Fruit fly (Drosophila melanogaster) whole organism, prepupa: ENCODE data around the gene Shc.
A peak's percentile ranks its signal among the peaks of the same experiment; 100 is the strongest.

Source experiments
- Blimp-1 ChIP-seq: fragments of 200-800 bp; sonication (Bioruptor generic); optimal IDR thresholded peaks from 3 replicates; lab custom pipeline; 2017; ENCODE audit warnings: missing biosample characterization, missing genetic modification characterization, mild to moderate bottlenecking, moderate library complexity, missing genetic modification reagents
- CG10631 ChIP-seq: fragments of 200-800 bp; sonication (Bioruptor generic); optimal IDR thresholded peaks from 2 replicates; lab custom pipeline; 2016; ENCODE audit warnings: missing biosample characterization, missing genetic modification characterization
- CG11294 ChIP-seq: fragments of 200-800 bp; sonication (Bioruptor generic); IDR thresholded peaks from 2 replicates; pipeline ENCODE4 v1.3.6; 2022; ENCODE audit warnings: missing biosample characterization, missing genetic modification characterization
- CG11902 ChIP-seq: fragments of 200-800 bp; sonication (Bioruptor generic); optimal IDR thresholded peaks from 3 replicates; lab custom pipeline; 2016; ENCODE audit warnings: missing biosample characterization, missing genetic modification characterization
- CG15336 ChIP-seq: fragments of 200-800 bp; sonication (Bioruptor generic); IDR thresholded peaks from 2 replicates; pipeline ENCODE4 v1.3.6; 2022; ENCODE audit warnings: missing biosample characterization, missing genetic modification characterization
- CG1621 ChIP-seq: fragments of 200-800 bp; sonication (Bioruptor generic); optimal IDR thresholded peaks from 3 replicates; lab custom pipeline; 2018; ENCODE audit warnings: missing biosample characterization, mild to moderate bottlenecking, missing genetic modification characterization
- CG3032 ChIP-seq: fragments of 200-800 bp; optimal IDR thresholded peaks from 2 replicates; lab custom pipeline; 2019; ENCODE audit warnings: missing biosample characterization, mild to moderate bottlenecking, missing genetic modification characterization, moderate library complexity
- CG31627 ChIP-seq: fragments of 200-800 bp; sonication (Bioruptor generic); optimal IDR thresholded peaks from 3 replicates; lab custom pipeline; 2016; ENCODE audit warnings: missing biosample characterization, missing genetic modification characterization
- CG34406 ChIP-seq: fragments of 200-800 bp; sonication (Bioruptor generic); optimal IDR thresholded peaks from 3 replicates; lab custom pipeline; 2016; ENCODE audit warnings: missing biosample characterization, missing genetic modification characterization
- CG3919 ChIP-seq: fragments of 200-800 bp; sonication (Bioruptor generic); optimal IDR thresholded peaks from 3 replicates; lab custom pipeline; 2016; ENCODE audit warnings: missing biosample characterization, missing genetic modification characterization
- CG4318 ChIP-seq: fragments of 200-800 bp; sonication (Bioruptor generic); optimal IDR thresholded peaks from 3 replicates; lab custom pipeline; 2017; ENCODE audit warnings: missing biosample characterization, mild to moderate bottlenecking, missing genetic modification characterization
- CG6163 ChIP-seq: fragments of 200-800 bp; sonication (Bioruptor generic); IDR thresholded peaks from 3 replicates; pipeline ENCODE4 v1.3.6; 2022; ENCODE audit warnings: missing biosample characterization, missing genetic modification characterization
- CG6854 ChIP-seq: fragments of 200-800 bp; sonication (Bioruptor generic); optimal IDR thresholded peaks from 2 replicates; lab custom pipeline; 2017; ENCODE audit warnings: missing biosample characterization, mild to moderate bottlenecking, missing genetic modification characterization
- CG7368 ChIP-seq: fragments of 200-800 bp; sonication (Bioruptor generic); optimal IDR thresholded peaks from 3 replicates; lab custom pipeline; 2016; ENCODE audit warnings: missing biosample characterization, missing genetic modification characterization
- CG8119 ChIP-seq: fragments of 200-800 bp; sonication (Bioruptor generic); IDR thresholded peaks from 3 replicates; pipeline ENCODE4 v1.3.6; 2022; ENCODE audit warnings: missing biosample characterization, missing genetic modification characterization
- CG8319 ChIP-seq: fragments of 200-800 bp; sonication (Bioruptor generic); optimal IDR thresholded peaks from 3 replicates; lab custom pipeline; 2016; ENCODE audit warnings: missing biosample characterization, missing genetic modification characterization
- CG8632 ChIP-seq: fragments of 200-800 bp; sonication (Bioruptor generic); optimal IDR thresholded peaks from 3 replicates; lab custom pipeline; 2016; ENCODE audit warnings: missing biosample characterization, missing genetic modification characterization
- CG9139 ChIP-seq: fragments of 200-800 bp; sonication (Bioruptor generic); optimal IDR thresholded peaks from 3 replicates; lab custom pipeline; 2017; ENCODE audit warnings: missing biosample characterization, mild to moderate bottlenecking, missing genetic modification characterization
- Eip75B ChIP-seq: fragments of 200-800 bp; sonication (Bioruptor generic); optimal IDR thresholded peaks from 3 replicates; lab custom pipeline; 2016; ENCODE audit warnings: missing biosample characterization, missing genetic modification characterization
- Eip78C ChIP-seq: fragments of 200-800 bp; sonication (Bioruptor generic); peaks from one replicate; lab custom pipeline; 2016; ENCODE audit warnings: missing biosample characterization, missing genetic modification characterization
- Eip93F ChIP-seq: fragments of 200-800 bp; sonication (Bioruptor generic); optimal IDR thresholded peaks from 2 replicates; lab custom pipeline; 2016; ENCODE audit warnings: missing biosample characterization, mild to moderate bottlenecking, missing genetic modification characterization
- Ets21C ChIP-seq: fragments of 200-800 bp; sonication (Bioruptor generic); optimal IDR thresholded peaks from 3 replicates; lab custom pipeline; 2016; ENCODE audit warnings: missing biosample characterization, missing genetic modification characterization
- Ets96B ChIP-seq: fragments of 200-800 bp; optimal IDR thresholded peaks from 2 replicates; lab custom pipeline; 2019; ENCODE audit warnings: missing biosample characterization, mild to moderate bottlenecking, missing genetic modification characterization, moderate library complexity
- Gug ChIP-seq: fragments of 200-800 bp; sonication (Bioruptor generic); IDR thresholded peaks from 2 replicates; pipeline ENCODE4 v1.3.6; 2022; ENCODE audit warnings: missing biosample characterization, missing genetic modification characterization
- Hr38 ChIP-seq: sonication (Bioruptor generic); optimal IDR thresholded peaks from 2 replicates; lab custom pipeline; 2016; ENCODE audit warnings: missing biosample characterization, missing genetic modification characterization
- Hr39 ChIP-seq: fragments of 200-800 bp; sonication (Bioruptor generic); optimal IDR thresholded peaks from 2 replicates; lab custom pipeline; 2016; ENCODE audit warnings: missing biosample characterization, missing genetic modification characterization
- Lpt ChIP-seq: fragments of 200-800 bp; sonication (Bioruptor generic); optimal IDR thresholded peaks from 3 replicates; lab custom pipeline; 2016; ENCODE audit warnings: missing biosample characterization, missing genetic modification characterization
- Met ChIP-seq: fragments of 200-800 bp; sonication (Bioruptor generic); optimal IDR thresholded peaks from 3 replicates; lab custom pipeline; 2016; ENCODE audit warnings: missing biosample characterization, missing genetic modification characterization
- OdsH ChIP-seq: fragments of 200-800 bp; sonication (Bioruptor generic); optimal IDR thresholded peaks from 3 replicates; lab custom pipeline; 2016; ENCODE audit warnings: missing biosample characterization, missing genetic modification characterization
- Smox ChIP-seq: fragments of 200-800 bp; sonication (Bioruptor generic); optimal IDR thresholded peaks from 3 replicates; lab custom pipeline; 2016; ENCODE audit warnings: missing biosample characterization, missing genetic modification characterization
- Sox102F ChIP-seq: fragments of 200-800 bp; sonication (Bioruptor generic); optimal IDR thresholded peaks from 2 replicates; lab custom pipeline; 2016; ENCODE audit warnings: missing biosample characterization, mild to moderate bottlenecking, missing genetic modification characterization
- Sox14 ChIP-seq: fragments of 200-800 bp; sonication (Bioruptor generic); optimal IDR thresholded peaks from 3 replicates; lab custom pipeline; 2016; ENCODE audit warnings: missing biosample characterization, missing genetic modification characterization
- Sox15 ChIP-seq: fragments of 200-800 bp; sonication (Bioruptor generic); optimal IDR thresholded peaks from 3 replicates; lab custom pipeline; 2016; ENCODE audit warnings: missing biosample characterization, missing genetic modification characterization
- achi ChIP-seq: fragments of 200-800 bp; sonication (Bioruptor generic); optimal IDR thresholded peaks from 3 replicates; lab custom pipeline; 2016; ENCODE audit warnings: missing biosample characterization, missing genetic modification characterization
- acj6 ChIP-seq: fragments of 200-800 bp; sonication (Bioruptor generic); optimal IDR thresholded peaks from 3 replicates; lab custom pipeline; 2016; ENCODE audit warnings: missing biosample characterization, missing genetic modification characterization
- cyc ChIP-seq: fragments of 200-800 bp; sonication (Bioruptor generic); optimal IDR thresholded peaks from 3 replicates; lab custom pipeline; 2016; ENCODE audit warnings: missing biosample characterization, missing genetic modification characterization
- dac ChIP-seq: fragments of 200-800 bp; sonication (Bioruptor generic); optimal IDR thresholded peaks from 2 replicates; lab custom pipeline; 2017; ENCODE audit warnings: missing biosample characterization, mild to moderate bottlenecking, missing genetic modification characterization
- dsx ChIP-seq: fragments of 200-800 bp; optimal IDR thresholded peaks from 3 replicates; lab custom pipeline; 2019; ENCODE audit warnings: missing biosample characterization, mild to moderate bottlenecking, missing genetic modification characterization, moderate library complexity; ENCODE audit not compliant: poor library complexity, severe bottlenecking
- eg ChIP-seq: fragments of 200-800 bp; sonication (Bioruptor generic); IDR thresholded peaks from 3 replicates; pipeline ENCODE4 v1.3.6; 2022; ENCODE audit warnings: missing biosample characterization, missing genetic modification characterization
- esn ChIP-seq: fragments of 200-800 bp; sonication (Bioruptor generic); optimal IDR thresholded peaks from 2 replicates; lab custom pipeline; 2016; ENCODE audit warnings: missing biosample characterization, mild to moderate bottlenecking, missing genetic modification characterization, moderate library complexity
- fd59A ChIP-seq: fragments of 200-800 bp; sonication (Bioruptor generic); optimal IDR thresholded peaks from 2 replicates; lab custom pipeline; 2017; ENCODE audit warnings: missing biosample characterization, mild to moderate bottlenecking, missing genetic modification characterization, missing genetic modification reagents
- lz ChIP-seq: fragments of 200-800 bp; sonication (Bioruptor generic); optimal IDR thresholded peaks from 3 replicates; lab custom pipeline; 2016; ENCODE audit warnings: missing biosample characterization, missing genetic modification characterization
- net ChIP-seq: fragments of 200-800 bp; sonication (Bioruptor generic); optimal IDR thresholded peaks from 3 replicates; lab custom pipeline; 2016; ENCODE audit warnings: missing biosample characterization, missing genetic modification characterization
- pdm3 ChIP-seq: fragments of 200-800 bp; sonication (Bioruptor generic); optimal IDR thresholded peaks from 3 replicates; lab custom pipeline; 2016; ENCODE audit warnings: missing biosample characterization, missing genetic modification characterization
- spab ChIP-seq: fragments of 200-800 bp; sonication (Bioruptor generic); optimal IDR thresholded peaks from 2 replicates; lab custom pipeline; 2017; ENCODE audit warnings: missing biosample characterization, mild to moderate bottlenecking, missing genetic modification characterization, missing genetic modification reagents
- ss ChIP-seq, 2 experiments: fragments of 200-800 bp; sonication (Bioruptor generic); optimal IDR thresholded peaks; 2 replicates in 1 of 2; 3 replicates in 1 of 2; lab custom pipeline; 2017 to 2018; ENCODE audit warnings: mild to moderate bottlenecking in 2 of 2, missing biosample characterization in 2 of 2, missing genetic modification characterization in 2 of 2, moderate library complexity in 1 of 2
- topi ChIP-seq: fragments of 200-800 bp; sonication (Bioruptor generic); optimal IDR thresholded peaks from 3 replicates; lab custom pipeline; 2016; ENCODE audit warnings: missing biosample characterization, missing genetic modification characterization
- vri ChIP-seq: fragments of 200-800 bp; sonication (Bioruptor generic); optimal IDR thresholded peaks from 3 replicates; lab custom pipeline; 2016; ENCODE audit warnings: missing biosample characterization, mild to moderate bottlenecking, missing genetic modification characterization

Gene Shc

dm6 chr3L:9422135-9422534, 4.7 kb upstream of the Shc start:
- TF ChIP-seq CG8319 (GFP tag; lab: Kevin White, UChicago): no peak
- TF ChIP-seq CG6854 (GFP tag; lab: Kevin White, UChicago): no peak
- no peak for TF ChIP-seq Hr39
- TF ChIP-seq CG1621 (tag; lab: Kevin White, UChicago): no peak
- TF ChIP-seq Eip78C: peak; percentile 8
- TF ChIP-seq CG3032: no peak
- TF ChIP-seq esn: no peak
- TF ChIP-seq Ets21C: no peak

dm6 chr3L:9422636-9423419, 4.0 kb upstream of the Shc start, which contains the start of gene aay:
aay (plus strand) TSS chr3L:9423253.
- TF ChIP-seq Gug (GFP tag; lab: Robert Waterston, UW) (peak; percentile 98), Sox102F (GFP tag; lab: Kevin White, UChicago) (peak; percentile 100), CG8632 (GFP tag; lab: Kevin White, UChicago) (peak; percentile 99), pdm3 (GFP tag; lab: Kevin White, UChicago) (peak; percentile 99), Blimp-1 (GFP tag; lab: Kevin White, UChicago) (peak; percentile 96), Sox14 (GFP tag; lab: Kevin White, UChicago) (peak; percentile 99), net (GFP tag; lab: Kevin White, UChicago) (peak; percentile 99), Eip78C (peak; percentile 100), CG6163 (GFP tag; lab: Robert Waterston, UW) (peak; percentile 98), CG31627 (GFP tag; lab: Kevin White, UChicago) (peak; percentile 99), CG15336 (peak; percentile 99), CG8319 (GFP tag; lab: Kevin White, UChicago) (peak; percentile 98), lz (GFP tag; lab: Kevin White, UChicago) (peak; percentile 99), Ets96B (peak; percentile 98), CG11294 (peak; percentile 97), Ets21C (peak; percentile 97), Hr38 (GFP tag; lab: Kevin White, UChicago) (peak; percentile 21), CG1621 (tag; lab: Kevin White, UChicago) (peak; percentile 97), cyc (peak; percentile 99), CG8119 (GFP tag; lab: Robert Waterston, UW) (peak; percentile 99), dac (GFP tag; lab: Kevin White, UChicago) (peak; percentile 93), CG3919 (GFP tag; lab: Kevin White, UChicago) (peak; percentile 99), Lpt (GFP tag; lab: Kevin White, UChicago) (peak; percentile 97), Smox (peak; percentile 99), esn (peak; percentile 100), CG11902 (GFP tag; lab: Kevin White, UChicago) (peak; percentile 98), vri (GFP tag; lab: Kevin White, UChicago) (peak; percentile 98), acj6 (GFP tag; lab: Kevin White, UChicago) (peak; percentile 99), CG34406 (GFP tag; lab: Kevin White, UChicago) (peak; percentile 100), Hr39 (peak; percentile 99), achi (GFP tag; lab: Kevin White, UChicago) (peak; percentile 98), Eip93F (GFP tag; lab: Kevin White, UChicago) (peak; percentile 99), Eip75B (GFP tag; lab: Kevin White, UChicago) (peak; percentile 99), Sox15 (GFP tag; lab: Kevin White, UChicago) (peak; percentile 98), spab (GFP tag; lab: Kevin White, UChicago) (peak; percentile 95), Met (GFP tag; lab: Kevin White, UChicago) (peak; percentile 99), CG4318 (GFP tag; lab: Kevin White, UChicago) (peak; percentile 94), topi (GFP tag; lab: Kevin White, UChicago) (peak; percentile 99), ss (GFP tag; optimal IDR thresholded peaks at IDR 0.05; lab: Kevin White, UChicago) (peak; percentile 95 to 98), eg (peak; percentile 98), fd59A (GFP tag; lab: Kevin White, UChicago) (peak; percentile 95), CG10631 (peak; percentile 99), CG9139 (GFP tag; lab: Kevin White, UChicago) (peak; percentile 92), OdsH (peak; percentile 99), dsx (GFP tag; lab: Kevin White, UChicago) (peak; percentile 97), CG7368 (peak; percentile 99)
